Worm (Caenorhabditis elegans) whole organism, midembryonic: ENCODE results near the gene pps-1.

ENCODE experiments used
- T22C8.4 ChIP-seq: fragments of 200-800 bp; sonication (Bioruptor generic); IDR thresholded peaks from 2 replicates; pipeline ENCODE4 v1.3.6; 2022; ENCODE audit warnings: missing genetic modification characterization, missing compliant biosample characterization
- cog-1 ChIP-seq: sonication (generic microtip); optimal IDR thresholded peaks from 2 replicates; lab custom pipeline; 2016; ENCODE audit warnings: missing genetic modification characterization, missing compliant biosample characterization
- flt-1 ChIP-seq: fragments of 200-800 bp; sonication (Bioruptor generic); IDR thresholded peaks from 2 replicates; pipeline ENCODE4 v1.3.6; 2022; ENCODE audit warnings: missing genetic modification characterization, missing compliant biosample characterization
- klf-2 ChIP-seq: fragments of 200-800 bp; sonication (Bioruptor generic); conservative IDR thresholded peaks from 2 replicates; pipeline ENCODE4 v1.3.6; 2022; ENCODE audit warnings: missing genetic modification reagents, missing genetic modification characterization, missing compliant biosample characterization
- med-1 ChIP-seq: sonication (generic microtip); optimal IDR thresholded peaks from 2 replicates; lab custom pipeline; 2017; ENCODE audit warnings: missing genetic modification characterization, mild to moderate bottlenecking, missing compliant biosample characterization, antibody characterized with exemption, missing genetic modification reagents; ENCODE audit not compliant: insufficient read depth
- ref-1 ChIP-seq: fragments of 200-800 bp; sonication (Bioruptor generic); conservative IDR thresholded peaks from 2 replicates; pipeline ENCODE4 v1.3.6; 2022; ENCODE audit warnings: missing genetic modification reagents, missing genetic modification characterization, missing compliant biosample characterization
- ztf-23 ChIP-seq: fragments of 200-800 bp; sonication (Bioruptor generic); IDR thresholded peaks from 2 replicates; pipeline ENCODE4 v1.3.6; 2022; ENCODE audit warnings: missing genetic modification reagents, missing genetic modification characterization, missing compliant biosample characterization
- ztf-29 ChIP-seq: fragments of 200-800 bp; sonication (Bioruptor generic); IDR thresholded peaks from 2 replicates; pipeline ENCODE4 v1.3.6; 2022; ENCODE audit warnings: missing genetic modification reagents, missing genetic modification characterization, missing compliant biosample characterization

- no peak for TF ChIP-seq ztf-23
- no peak for TF ChIP-seq T22C8.4 (GFP tag; lab: Robert Waterston, UW)
- TF ChIP-seq ref-1 = no peak
- TF ChIP-seq klf-2 (GFP tag; lab: Robert Waterston, UW) = no peak
- TF ChIP-seq flt-1 (GFP tag; lab: Robert Waterston, UW) = no peak
- no peak for TF ChIP-seq med-1 (GFP tag; lab: Kevin White, UChicago)
- no peak for TF ChIP-seq cog-1 (tag; lab: Kevin White, UChicago)
- no peak for TF ChIP-seq ztf-29 (GFP tag; lab: Robert Waterston, UW)
These were observed 33.4 kb upstream of the pps-1 start for ce11 chrIV:10128446-10128845.
